Fruit fly (Drosophila melanogaster) whole organism, embryonic: Measurements from ENCODE around the gene Helz.

ENCODE experiments used
- Antp ChIP-seq: fragments of 200-800 bp; sonication (Bioruptor generic); optimal IDR thresholded peaks from 3 replicates; lab custom pipeline; 2016; ENCODE audit warnings: missing biosample characterization, missing genetic modification characterization
- BEAF-32 ChIP-seq: fragments of 200-800 bp; sonication (Bioruptor generic); optimal IDR thresholded peaks from 3 replicates; lab custom pipeline; 2017; ENCODE audit warnings: missing biosample characterization, missing genetic modification characterization, mild to moderate bottlenecking, moderate library complexity, missing genetic modification reagents
- Bdp1 ChIP-seq: fragments of 200-800 bp; sonication (Bioruptor generic); optimal IDR thresholded peaks from 3 replicates; lab custom pipeline; 2016; ENCODE audit warnings: missing biosample characterization, missing genetic modification characterization
- CG10543 ChIP-seq: fragments of 200-800 bp; sonication (Bioruptor generic); optimal IDR thresholded peaks from 3 replicates; lab custom pipeline; 2017; ENCODE audit warnings: missing biosample characterization, mild to moderate bottlenecking, missing genetic modification characterization, moderate library complexity
- CG12236 ChIP-seq: fragments of 200-800 bp; sonication (Bioruptor generic); optimal IDR thresholded peaks from 2 replicates; lab custom pipeline; 2016; ENCODE audit warnings: missing biosample characterization, missing genetic modification characterization
- CG14860 ChIP-seq: fragments of 200-800 bp; sonication (Bioruptor generic); IDR thresholded peaks from 3 replicates; pipeline ENCODE4 v1.3.6; 2022; ENCODE audit warnings: missing biosample characterization, missing genetic modification characterization; ENCODE audit not compliant: partially characterized antibody
- CG15514 ChIP-seq: fragments of 200-800 bp; sonication (Bioruptor generic); optimal IDR thresholded peaks from 3 replicates; lab custom pipeline; 2017; ENCODE audit warnings: missing biosample characterization, missing genetic modification characterization, mild to moderate bottlenecking, moderate library complexity, missing genetic modification reagents
- CG16779 ChIP-seq: fragments of 200-800 bp; sonication (Bioruptor generic); IDR thresholded peaks from 2 replicates; pipeline ENCODE4 v1.3.6; 2022; ENCODE audit warnings: missing biosample characterization, missing genetic modification characterization
- CG18262 ChIP-seq: fragments of 200-800 bp; optimal IDR thresholded peaks from 3 replicates; lab custom pipeline; 2019; ENCODE audit warnings: missing biosample characterization, mild to moderate bottlenecking, missing genetic modification characterization, moderate library complexity
- CG31365 ChIP-seq: fragments of 200-800 bp; sonication (Bioruptor generic); optimal IDR thresholded peaks from 2 replicates; lab custom pipeline; 2018; ENCODE audit warnings: missing biosample characterization, mild to moderate bottlenecking, missing genetic modification characterization
- CG31441 ChIP-seq: fragments of 200-800 bp; sonication (Bioruptor generic); IDR thresholded peaks from 2 replicates; pipeline ENCODE4 v1.3.6; 2022; ENCODE audit warnings: missing biosample characterization, missing genetic modification characterization
- CG4404 ChIP-seq: fragments of 200-800 bp; sonication (Bioruptor generic); IDR thresholded peaks from 2 replicates; pipeline ENCODE4 v1.3.6; 2022; ENCODE audit warnings: missing biosample characterization, missing genetic modification characterization
- CG6683 ChIP-seq: fragments of 200-800 bp; sonication (Bioruptor generic); optimal IDR thresholded peaks from 2 replicates; lab custom pipeline; 2017; ENCODE audit warnings: missing biosample characterization, mild to moderate bottlenecking, missing genetic modification characterization, missing genetic modification reagents
- CG7786 ChIP-seq: fragments of 200-800 bp; sonication (Bioruptor generic); optimal IDR thresholded peaks from 2 replicates; lab custom pipeline; 2016; ENCODE audit warnings: missing biosample characterization, missing genetic modification characterization
- CG7928 ChIP-seq: fragments of 200-800 bp; sonication (Bioruptor generic); optimal IDR thresholded peaks from 2 replicates; lab custom pipeline; 2017; ENCODE audit warnings: missing biosample characterization, mild to moderate bottlenecking, missing genetic modification characterization
- CG7987 ChIP-seq: fragments of 200-800 bp; sonication (Bioruptor generic); optimal IDR thresholded peaks from 2 replicates; lab custom pipeline; 2018; ENCODE audit warnings: missing biosample characterization, mild to moderate bottlenecking, missing genetic modification characterization, moderate library complexity
- CG9876 ChIP-seq: fragments of 200-800 bp; sonication (Bioruptor generic); optimal IDR thresholded peaks from 2 replicates; lab custom pipeline; 2016; ENCODE audit warnings: missing biosample characterization, missing genetic modification characterization
- Dp ChIP-seq: fragments of 200-800 bp; sonication (Bioruptor generic); optimal IDR thresholded peaks from 2 replicates; lab custom pipeline; 2018; ENCODE audit warnings: missing biosample characterization, mild to moderate bottlenecking, missing genetic modification characterization, moderate library complexity
- Elba2 ChIP-seq: fragments of 200-800 bp; sonication (Bioruptor generic); optimal IDR thresholded peaks from 3 replicates; lab custom pipeline; 2016; ENCODE audit warnings: missing biosample characterization, missing genetic modification characterization
- Hr51 ChIP-seq, 2 experiments: fragments of 200-800 bp; sonication (Bioruptor generic); optimal IDR thresholded peaks; 2 replicates in 1 of 2; 3 replicates in 1 of 2; lab custom pipeline; 2016 to 2018; ENCODE audit warnings: missing biosample characterization in 2 of 2, missing genetic modification characterization in 2 of 2, mild to moderate bottlenecking in 1 of 2, moderate library complexity in 1 of 2
- Lhr ChIP-seq: fragments of 200-800 bp; sonication (Bioruptor generic); optimal IDR thresholded peaks from 3 replicates; lab custom pipeline; 2017; ENCODE audit warnings: mild to moderate bottlenecking, missing biosample characterization, missing genetic modification reagents, missing genetic modification characterization
- Lpt ChIP-seq: fragments of >200 bp; optimal IDR thresholded peaks from 2 replicates; lab custom pipeline; 2018; ENCODE audit warnings: missing biosample characterization, missing genetic modification characterization
- MTF-1 ChIP-seq: fragments of 200-800 bp; sonication (Bioruptor generic); optimal IDR thresholded peaks from 2 replicates; lab custom pipeline; 2018; ENCODE audit warnings: missing biosample characterization, mild to moderate bottlenecking, missing genetic modification characterization, borderline replicate concordance
- Myb ChIP-seq: fragments of 200-800 bp; sonication (Bioruptor generic); optimal IDR thresholded peaks from 2 replicates; lab custom pipeline; 2016; ENCODE audit warnings: missing biosample characterization, missing genetic modification characterization
- NC2α ChIP-seq: fragments of 200-800 bp; sonication (Bioruptor generic); optimal IDR thresholded peaks from 2 replicates; lab custom pipeline; 2016; ENCODE audit warnings: missing biosample characterization, missing genetic modification characterization
- NK7.1 ChIP-seq: fragments of 200-800 bp; sonication (Bioruptor generic); optimal IDR thresholded peaks from 3 replicates; lab custom pipeline; 2016; ENCODE audit warnings: missing biosample characterization, missing genetic modification characterization
- Opbp ChIP-seq: fragments of 200-800 bp; sonication (Bioruptor generic); IDR thresholded peaks from 3 replicates; pipeline ENCODE4 v1.3.6; 2022; ENCODE audit warnings: missing biosample characterization, missing genetic modification characterization; ENCODE audit not compliant: partially characterized antibody
- Ssrp ChIP-seq: fragments of 200-800 bp; sonication (Bioruptor generic); optimal IDR thresholded peaks from 2 replicates; lab custom pipeline; 2018; ENCODE audit warnings: missing biosample characterization, mild to moderate bottlenecking, missing genetic modification characterization, moderate library complexity
- Trl ChIP-seq, 3 experiments: fragments of >200 bp in 2 of 3; fragments of 200-800 bp in 1 of 3; sonication (Bioruptor generic) in 1 of 3; optimal IDR thresholded peaks; 2 replicates in 1 of 3; 3 replicates in 2 of 3; lab custom pipeline; 2016 to 2017; ENCODE audit warnings: missing biosample characterization in 1 of 3, missing genetic modification characterization in 1 of 3
- Vsx1 ChIP-seq: fragments of 200-800 bp; sonication (Bioruptor generic); optimal IDR thresholded peaks from 2 replicates; lab custom pipeline; 2017; ENCODE audit warnings: missing biosample characterization, mild to moderate bottlenecking, missing genetic modification characterization, missing genetic modification reagents
- abd-A ChIP-seq: fragments of 200-800 bp; sonication (Bioruptor generic); optimal IDR thresholded peaks from 3 replicates; lab custom pipeline; 2019; ENCODE audit warnings: missing biosample characterization, mild to moderate bottlenecking, missing genetic modification characterization, moderate library complexity
- al ChIP-seq: fragments of 200-800 bp; sonication (Bioruptor generic); IDR thresholded peaks from 2 replicates; pipeline ENCODE4 v1.3.6; 2022; ENCODE audit warnings: missing biosample characterization, missing genetic modification characterization
- cas ChIP-seq: fragments of 200-800 bp; sonication (Bioruptor generic); IDR thresholded peaks from 2 replicates; pipeline ENCODE4 v1.3.6; 2022; ENCODE audit warnings: missing biosample characterization, missing genetic modification characterization
- chn ChIP-seq: fragments of 200-800 bp; sonication (Bioruptor generic); optimal IDR thresholded peaks from 2 replicates; lab custom pipeline; 2016; ENCODE audit warnings: missing biosample characterization, missing genetic modification characterization
- dpn ChIP-seq, 2 experiments: fragments of 200-800 bp; sonication (Bioruptor generic); optimal IDR thresholded peaks; 3 replicates each; lab custom pipeline; 2016; ENCODE audit warnings: missing biosample characterization in 2 of 2, missing genetic modification characterization in 2 of 2
- en ChIP-seq: fragments of 200-800 bp; sonication (Bioruptor generic); optimal IDR thresholded peaks from 2 replicates; lab custom pipeline; 2016; ENCODE audit warnings: missing biosample characterization, missing genetic modification characterization
- exex ChIP-seq: fragments of 200-800 bp; sonication (Bioruptor generic); optimal IDR thresholded peaks from 4 replicates; lab custom pipeline; 2018; ENCODE audit warnings: missing biosample characterization, mild to moderate bottlenecking, missing genetic modification characterization, moderate library complexity
- fd64A ChIP-seq: fragments of 200-800 bp; sonication (Bioruptor generic); optimal IDR thresholded peaks from 3 replicates; lab custom pipeline; 2018; ENCODE audit warnings: missing biosample characterization, mild to moderate bottlenecking, missing genetic modification characterization
- fu2 ChIP-seq: fragments of 200-800 bp; sonication (Bioruptor generic); optimal IDR thresholded peaks from 2 replicates; lab custom pipeline; 2016; ENCODE audit warnings: missing biosample characterization, missing genetic modification characterization
- gem ChIP-seq: fragments of 200-800 bp; sonication (Bioruptor generic); optimal IDR thresholded peaks from 2 replicates; lab custom pipeline; 2019; ENCODE audit warnings: missing biosample characterization, mild to moderate bottlenecking, missing genetic modification characterization, moderate library complexity
- grau ChIP-seq: fragments of 200-800 bp; optimal IDR thresholded peaks from 3 replicates; lab custom pipeline; 2019; ENCODE audit warnings: missing biosample characterization, mild to moderate bottlenecking, missing genetic modification characterization, moderate library complexity
- gt ChIP-seq: fragments of 200-800 bp; sonication (Bioruptor generic); IDR thresholded peaks from 2 replicates; pipeline ENCODE4 v1.3.6; 2022; ENCODE audit warnings: missing biosample characterization, missing genetic modification characterization
- mirr ChIP-seq: fragments of 200-800 bp; sonication (Bioruptor generic); optimal IDR thresholded peaks from 3 replicates; lab custom pipeline; 2018; ENCODE audit warnings: missing biosample characterization, mild to moderate bottlenecking, missing genetic modification characterization
- nau ChIP-seq: fragments of 200-800 bp; sonication (Bioruptor generic); optimal IDR thresholded peaks from 3 replicates; lab custom pipeline; 2017; ENCODE audit warnings: missing biosample characterization, mild to moderate bottlenecking, missing genetic modification characterization, missing genetic modification reagents
- ranshi ChIP-seq: fragments of 200-800 bp; sonication (Bioruptor generic); IDR thresholded peaks from 2 replicates; pipeline ENCODE4 v1.3.6; 2022; ENCODE audit warnings: missing biosample characterization, missing genetic modification characterization
- sr ChIP-seq: fragments of 200-800 bp; sonication (Bioruptor generic); IDR thresholded peaks from 3 replicates; pipeline ENCODE4 v1.3.6; 2022; ENCODE audit warnings: missing biosample characterization, missing genetic modification characterization
- tin ChIP-seq: fragments of 200-800 bp; sonication (Bioruptor generic); optimal IDR thresholded peaks from 3 replicates; lab custom pipeline; 2016; ENCODE audit warnings: missing biosample characterization, missing genetic modification characterization
- twi ChIP-seq: fragments of 200-800 bp; optimal IDR thresholded peaks from 2 replicates; lab custom pipeline; 2019; ENCODE audit warnings: missing biosample characterization, mild to moderate bottlenecking, missing genetic modification characterization, moderate library complexity
- unpg ChIP-seq: fragments of 200-800 bp; sonication (Bioruptor generic); optimal IDR thresholded peaks from 3 replicates; lab custom pipeline; 2018; ENCODE audit warnings: missing biosample characterization, mild to moderate bottlenecking, missing genetic modification characterization, moderate library complexity

Helz gene

DNA sequence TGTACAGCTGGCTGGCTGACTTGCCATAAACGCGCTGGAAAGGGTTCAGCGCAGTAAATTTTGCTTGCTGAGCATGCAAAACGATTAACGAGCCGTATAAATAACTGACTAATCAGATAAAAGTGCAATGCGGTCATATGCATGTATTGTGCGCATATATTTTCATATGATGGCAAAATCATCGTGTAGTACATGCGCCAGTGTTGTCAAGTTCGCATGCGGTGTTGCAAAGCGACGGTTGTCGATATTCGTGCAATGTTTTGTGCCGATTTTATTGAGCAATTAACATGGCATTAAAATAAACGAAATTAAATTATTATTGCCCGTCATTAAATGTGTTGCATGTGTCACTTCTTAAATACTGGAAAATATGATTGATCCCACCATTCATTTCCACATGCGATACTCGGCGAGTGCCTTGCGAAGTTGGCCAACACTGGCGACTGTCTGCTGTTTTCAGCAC is 423 bp downstream of the Helz start (continued):
- TF ChIP-seq CG4404 = peak; percentile 79
- peak; percentile 72 for TF ChIP-seq NK7.1
- TF ChIP-seq CG16779 (GFP tag; lab: Robert Waterston, UW) = peak; percentile 74
- peak; percentile 39 for TF ChIP-seq CG18262
- peak; percentile 30 for TF ChIP-seq CG7928
- TF ChIP-seq Ssrp (tag; lab: Kevin White, UChicago) = peak; percentile 37
- no peak for TF ChIP-seq abd-A
- peak; percentile 89 for TF ChIP-seq dpn (GFP tag; optimal IDR thresholded peaks at IDR 0.05; lab: Kevin White, UChicago)
- TF ChIP-seq CG12236 (GFP tag; lab: Kevin White, UChicago) = peak; percentile 70
- TF ChIP-seq fu2 (GFP tag; lab: Kevin White, UChicago) = peak; percentile 80
- peak; percentile 70 for TF ChIP-seq Elba2 (GFP tag; lab: Kevin White, UChicago)
- no peak for TF ChIP-seq Lpt (GFP tag; lab: Kevin White, UChicago)
- peak; percentile 89 for TF ChIP-seq Antp (GFP tag; lab: Kevin White, UChicago)
- TF ChIP-seq Dp (GFP tag; lab: Kevin White, UChicago) = no peak
- TF ChIP-seq unpg (GFP tag; lab: Kevin White, UChicago) = peak; percentile 73
- peak; percentile 83 for TF ChIP-seq Bdp1
- TF ChIP-seq cas (GFP tag; lab: Robert Waterston, UW) = peak; percentile 59; the same call in 1 of the 2 replicates
- no peak for TF ChIP-seq nau
- peak; percentile 59 for TF ChIP-seq MTF-1
- TF ChIP-seq twi = peak; percentile 43
- TF ChIP-seq tin (GFP tag; lab: Kevin White, UChicago) = peak; percentile 86
- peak; percentile 67 for TF ChIP-seq grau (tag; lab: Kevin White, UChicago)
- peak; percentile 65 for TF ChIP-seq CG9876 (GFP tag; lab: Kevin White, UChicago)
- peak; percentile 50; the same call in 1 of the 2 replicates for TF ChIP-seq gt
- TF ChIP-seq Vsx1 (GFP tag; lab: Kevin White, UChicago) = no peak
- peak; percentile 81 for TF ChIP-seq Opbp (GFP tag; lab: Robert Waterston, UW)
- no peak for TF ChIP-seq mirr
- TF ChIP-seq CG15514 (GFP tag; lab: Kevin White, UChicago) = peak; percentile 75
- TF ChIP-seq CG7786 (GFP tag; lab: Kevin White, UChicago) = peak; percentile 91
- peak; percentile 0 for TF ChIP-seq fd64A
- TF ChIP-seq CG7987 (GFP tag; lab: Kevin White, UChicago) = peak; percentile 49
- peak; percentile 0 for TF ChIP-seq CG31365 (tag; lab: Kevin White, UChicago)
- TF ChIP-seq sr = no peak
- TF ChIP-seq, all 482 proteins: peak for 368

DNA sequence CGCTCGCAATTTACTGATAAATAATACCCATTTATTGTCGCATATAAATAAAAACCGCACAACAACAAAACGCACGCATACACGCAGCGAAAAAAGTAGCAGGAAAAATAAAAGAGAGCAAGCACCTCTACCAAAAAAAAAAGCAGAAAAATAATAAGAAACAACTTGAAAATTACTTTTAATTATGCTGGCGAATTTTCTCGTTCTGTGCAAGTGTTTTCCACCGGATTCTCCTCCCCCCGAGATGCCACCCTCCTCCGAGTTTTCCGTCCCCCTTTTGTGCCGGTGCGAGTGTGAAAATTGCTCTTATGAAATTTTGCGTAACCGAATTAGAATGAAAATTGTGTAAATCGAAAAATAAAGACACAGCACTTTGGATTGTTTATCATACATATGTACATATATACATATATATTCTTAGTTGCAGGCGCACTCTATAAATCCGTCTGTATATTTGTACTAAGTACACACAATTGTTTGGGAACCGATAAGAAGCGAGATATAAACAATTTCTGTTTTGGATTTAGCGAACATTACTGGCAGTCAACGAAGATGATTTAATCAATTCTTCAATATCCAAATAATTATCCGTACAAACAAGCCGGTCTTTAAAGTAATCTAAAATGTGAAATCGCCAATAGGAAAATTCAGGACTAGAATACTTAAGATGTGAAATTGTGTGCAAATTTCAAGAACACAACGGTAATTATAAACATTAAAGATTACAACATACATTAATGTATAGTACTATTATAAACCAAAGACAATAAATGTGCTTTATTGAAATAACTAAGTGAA is 1.3 kb downstream of the Helz start:
- no peak for TF ChIP-seq BEAF-32 (GFP tag; lab: Kevin White, UChicago)
- TF ChIP-seq CG14860 (GFP tag; lab: Robert Waterston, UW) = no peak
- no peak for TF ChIP-seq chn (GFP tag; lab: Kevin White, UChicago)
- no peak for TF ChIP-seq Trl (optimal IDR thresholded peaks at IDR 0.05; lab: Kevin White, UChicago)
- no peak for TF ChIP-seq Trl (GFP tag; optimal IDR thresholded peaks at IDR 0.05; lab: Kevin White, UChicago)
- TF ChIP-seq Myb (GFP tag; lab: Kevin White, UChicago) = no peak
- no peak for TF ChIP-seq exex (tag; lab: Kevin White, UChicago)
- TF ChIP-seq Hr51 (GFP tag; optimal IDR thresholded peaks at IDR 0.05; lab: Kevin White, UChicago) = no peak
- no peak for TF ChIP-seq NC2α (GFP tag; lab: Kevin White, UChicago)
- 0 out of 2 replicates have a peak, but pooled peaks have one; percentile 8 for TF ChIP-seq al
- TF ChIP-seq en = no peak
- no peak for TF ChIP-seq ranshi (GFP tag; lab: Robert Waterston, UW)
- TF ChIP-seq Lhr (GFP tag; lab: Kevin White, UChicago) = no peak
- TF ChIP-seq CG6683 (GFP tag; lab: Kevin White, UChicago) = no peak
- TF ChIP-seq CG31441 (GFP tag; lab: Robert Waterston, UW) = no peak
- TF ChIP-seq CG10543 (GFP tag; lab: Kevin White, UChicago) = no peak
- no peak for TF ChIP-seq Bdp1
- TF ChIP-seq gem (tag; lab: Kevin White, UChicago) = no peak
- TF ChIP-seq fu2 (GFP tag; lab: Kevin White, UChicago) = no peak
